Fruit fly (Drosophila melanogaster) whole organism, embryonic: Measurements from ENCODE around the gene Cpr65Av.

Experiments
- Awh ChIP-seq: fragments of 200-800 bp; sonication (Bioruptor generic); IDR thresholded peaks from 2 replicates; pipeline ENCODE4, ENCODE4 v1.3.6; 2022; ENCODE audit warnings: missing biosample characterization, missing genetic modification characterization
- CG10267 ChIP-seq: fragments of 200-800 bp; sonication (Bioruptor generic); optimal IDR thresholded peaks from 2 replicates; lab custom pipeline; 2018; ENCODE audit warnings: missing biosample characterization, mild to moderate bottlenecking, missing genetic modification characterization, moderate library complexity
- CG10431 ChIP-seq: fragments of 200-800 bp; sonication (Bioruptor generic); optimal IDR thresholded peaks from 3 replicates; lab custom pipeline; 2018; ENCODE audit warnings: missing biosample characterization, mild to moderate bottlenecking, missing genetic modification characterization
- CG10979 ChIP-seq: fragments of 200-800 bp; sonication (Bioruptor generic); optimal IDR thresholded peaks from 2 replicates; lab custom pipeline; 2018; ENCODE audit warnings: missing biosample characterization, mild to moderate bottlenecking, missing genetic modification characterization, moderate library complexity
- CG12071 ChIP-seq: fragments of 200-800 bp; sonication (Bioruptor generic); optimal IDR thresholded peaks from 3 replicates; lab custom pipeline; 2018; ENCODE audit warnings: missing biosample characterization, mild to moderate bottlenecking, missing genetic modification characterization
- CG13775 ChIP-seq: fragments of 200-800 bp; sonication (Bioruptor generic); optimal IDR thresholded peaks from 3 replicates; lab custom pipeline; 2017; ENCODE audit warnings: missing biosample characterization, mild to moderate bottlenecking, missing genetic modification characterization
- CG14965 ChIP-seq: fragments of 200-800 bp; sonication (Bioruptor generic); optimal IDR thresholded peaks from 2 replicates; lab custom pipeline; 2016; ENCODE audit warnings: missing biosample characterization, missing genetic modification characterization, borderline replicate concordance
- CG16779 ChIP-seq: fragments of 200-800 bp; sonication (Bioruptor generic); IDR thresholded peaks from 2 replicates; pipeline ENCODE4 v1.3.6; 2022; ENCODE audit warnings: missing biosample characterization, missing genetic modification characterization
- CG17328 ChIP-seq: fragments of 200-800 bp; sonication (Bioruptor generic); IDR thresholded peaks from 2 replicates; pipeline ENCODE4 v1.3.6; 2022; ENCODE audit warnings: missing biosample characterization, missing genetic modification characterization
- CG18011 ChIP-seq: fragments of 200-800 bp; sonication (Bioruptor generic); optimal IDR thresholded peaks from 2 replicates; lab custom pipeline; 2017; ENCODE audit warnings: missing biosample characterization, missing genetic modification characterization, mild to moderate bottlenecking, moderate library complexity, missing genotype
- CG2116 ChIP-seq: fragments of 200-800 bp; sonication (Bioruptor generic); optimal IDR thresholded peaks from 3 replicates; lab custom pipeline; 2018; ENCODE audit warnings: missing biosample characterization, mild to moderate bottlenecking, missing genetic modification characterization
- CG30020 ChIP-seq: fragments of 200-800 bp; optimal IDR thresholded peaks from 2 replicates; lab custom pipeline; 2019; ENCODE audit warnings: missing biosample characterization, mild to moderate bottlenecking, missing genetic modification characterization, moderate library complexity
- CG34224 ChIP-seq: fragments of 200-800 bp; sonication (Bioruptor generic); IDR thresholded peaks from 3 replicates; pipeline ENCODE4 v1.3.6; 2022; ENCODE audit warnings: missing biosample characterization, missing genetic modification characterization; ENCODE audit not compliant: partially characterized antibody
- CG42726 ChIP-seq: fragments of 200-800 bp; sonication (Bioruptor generic); IDR thresholded peaks from 2 replicates; pipeline ENCODE4 v1.3.6; 2022; ENCODE audit warnings: missing biosample characterization, missing genetic modification characterization; ENCODE audit not compliant: partially characterized antibody
- CG9727 ChIP-seq: fragments of 200-800 bp; sonication (Bioruptor generic); optimal IDR thresholded peaks from 3 replicates; lab custom pipeline; 2017; ENCODE audit warnings: missing biosample characterization, mild to moderate bottlenecking, missing genetic modification characterization
- CG9876 ChIP-seq: fragments of 200-800 bp; sonication (Bioruptor generic); optimal IDR thresholded peaks from 2 replicates; lab custom pipeline; 2016; ENCODE audit warnings: missing biosample characterization, missing genetic modification characterization
- CHES-1-like ChIP-seq: fragments of 200-800 bp; sonication (Bioruptor generic); optimal IDR thresholded peaks from 2 replicates; lab custom pipeline; 2016; ENCODE audit warnings: missing biosample characterization, missing genetic modification characterization
- Chrac-16 ChIP-seq: fragments of 200-800 bp; sonication (Bioruptor generic); optimal IDR thresholded peaks from 3 replicates; lab custom pipeline; 2016; ENCODE audit warnings: missing biosample characterization, missing genetic modification characterization
- D19B ChIP-seq: fragments of 200-800 bp; sonication (Bioruptor generic); optimal IDR thresholded peaks from 2 replicates; lab custom pipeline; 2017; ENCODE audit warnings: missing biosample characterization, mild to moderate bottlenecking, missing genetic modification characterization
- Dip2 ChIP-seq: fragments of 200-800 bp; sonication (Bioruptor generic); IDR thresholded peaks from 2 replicates; pipeline ENCODE4 v1.3.6; 2022; ENCODE audit warnings: missing biosample characterization, missing genetic modification characterization
- Drgx ChIP-seq: fragments of 200-800 bp; sonication (Bioruptor generic); IDR thresholded peaks from 2 replicates; pipeline ENCODE4 v1.3.6; 2022; ENCODE audit warnings: missing biosample characterization, missing genetic modification characterization
- HmgD ChIP-seq: fragments of 200-800 bp; sonication (Bioruptor generic); optimal IDR thresholded peaks from 3 replicates; lab custom pipeline; 2016; ENCODE audit warnings: missing biosample characterization, missing genetic modification characterization
- Hmx ChIP-seq: fragments of 200-800 bp; sonication (Bioruptor generic); optimal IDR thresholded peaks from 2 replicates; lab custom pipeline; 2016; ENCODE audit warnings: missing biosample characterization, missing genetic modification characterization
- Hr39 ChIP-seq: fragments of >200 bp; optimal IDR thresholded peaks from 2 replicates; lab custom pipeline; 2017
- Jarid2 ChIP-seq: fragments of 200-800 bp; sonication (Bioruptor generic); optimal IDR thresholded peaks from 3 replicates; lab custom pipeline; 2017; ENCODE audit warnings: mild to moderate bottlenecking, missing biosample characterization, missing genetic modification reagents, missing genetic modification characterization
- MTF-1 ChIP-seq: fragments of 200-800 bp; sonication (Bioruptor generic); optimal IDR thresholded peaks from 2 replicates; lab custom pipeline; 2018; ENCODE audit warnings: missing biosample characterization, mild to moderate bottlenecking, missing genetic modification characterization, borderline replicate concordance
- Oaz ChIP-seq: fragments of 200-800 bp; sonication (Bioruptor generic); IDR thresholded peaks from 2 replicates; pipeline ENCODE4 v1.3.6; 2022; ENCODE audit warnings: missing biosample characterization, missing genetic modification characterization
- Rfx ChIP-seq: fragments of 200-800 bp; sonication (Bioruptor generic); IDR thresholded peaks from 2 replicates; pipeline ENCODE4 v1.3.6; 2022; ENCODE audit warnings: missing biosample characterization, missing genetic modification characterization
- Six4 ChIP-seq: fragments of 200-800 bp; sonication (Bioruptor generic); optimal IDR thresholded peaks from 2 replicates; lab custom pipeline; 2016; ENCODE audit warnings: missing biosample characterization, missing genetic modification characterization
- Sry-δ ChIP-seq: fragments of 200-800 bp; sonication (Bioruptor generic); optimal IDR thresholded peaks from 2 replicates; lab custom pipeline; 2016; ENCODE audit warnings: missing biosample characterization, missing genetic modification characterization
- bab2 ChIP-seq: fragments of 200-800 bp; sonication (Bioruptor generic); optimal IDR thresholded peaks from 2 replicates; lab custom pipeline; 2016; ENCODE audit warnings: missing biosample characterization, missing genetic modification characterization
- chm ChIP-seq: fragments of 200-800 bp; sonication (Bioruptor generic); IDR thresholded peaks from 2 replicates; pipeline ENCODE4 v1.3.6; 2022; ENCODE audit warnings: missing biosample characterization, missing genetic modification characterization
- crc ChIP-seq: fragments of 200-800 bp; sonication (Bioruptor generic); optimal IDR thresholded peaks from 2 replicates; lab custom pipeline; 2016; ENCODE audit warnings: missing biosample characterization, missing genetic modification characterization
- danr ChIP-seq: fragments of 200-800 bp; sonication (Bioruptor generic); IDR thresholded peaks from 2 replicates; pipeline ENCODE4 v1.3.6; 2022; ENCODE audit warnings: missing biosample characterization, missing genetic modification characterization
- fd102C ChIP-seq: fragments of 200-800 bp; sonication (Bioruptor generic); optimal IDR thresholded peaks from 2 replicates; lab custom pipeline; 2018; ENCODE audit warnings: missing biosample characterization, mild to moderate bottlenecking, missing genetic modification characterization, moderate library complexity
- fu2 ChIP-seq: fragments of 200-800 bp; sonication (Bioruptor generic); optimal IDR thresholded peaks from 2 replicates; lab custom pipeline; 2016; ENCODE audit warnings: missing biosample characterization, missing genetic modification characterization
- h ChIP-seq: fragments of >200 bp; optimal IDR thresholded peaks from 2 replicates; lab custom pipeline; 2017
- hbn ChIP-seq: fragments of 200-800 bp; sonication (Bioruptor generic); IDR thresholded peaks from 2 replicates; pipeline ENCODE4 v1.3.6; 2022; ENCODE audit warnings: missing biosample characterization, missing genetic modification characterization; ENCODE audit not compliant: partially characterized antibody
- jigr1 ChIP-seq: fragments of 200-800 bp; sonication (Bioruptor generic); IDR thresholded peaks from 3 replicates; pipeline ENCODE4 v1.3.6; 2022; ENCODE audit warnings: missing biosample characterization, missing genetic modification characterization
- lab ChIP-seq: fragments of 200-800 bp; sonication (Bioruptor generic); optimal IDR thresholded peaks from 3 replicates; lab custom pipeline; 2017; ENCODE audit warnings: missing biosample characterization, missing genetic modification characterization, mild to moderate bottlenecking, moderate library complexity, missing genetic modification reagents
- lbe ChIP-seq: fragments of 200-800 bp; sonication (Bioruptor generic); optimal IDR thresholded peaks from 2 replicates; lab custom pipeline; 2016; ENCODE audit warnings: missing biosample characterization, mild to moderate bottlenecking, missing genetic modification characterization
- lmd ChIP-seq: fragments of 200-800 bp; sonication (Bioruptor generic); IDR thresholded peaks from 2 replicates; pipeline ENCODE4 v1.3.6; 2022; ENCODE audit warnings: missing biosample characterization, missing genetic modification characterization
- nom ChIP-seq: fragments of 200-800 bp; sonication (Bioruptor generic); optimal IDR thresholded peaks from 2 replicates; lab custom pipeline; 2017; ENCODE audit warnings: missing biosample characterization, missing genetic modification characterization, mild to moderate bottlenecking, moderate library complexity, missing genetic modification reagents
- org-1 ChIP-seq: fragments of 200-800 bp; sonication (Bioruptor generic); optimal IDR thresholded peaks from 2 replicates; lab custom pipeline; 2017; ENCODE audit warnings: missing biosample characterization, missing genetic modification characterization
- otp ChIP-seq: fragments of 200-800 bp; sonication (Bioruptor generic); IDR thresholded peaks from 3 replicates; pipeline ENCODE4, ENCODE4 v1.3.6; 2022; ENCODE audit warnings: missing biosample characterization, missing genetic modification characterization
- row ChIP-seq: fragments of 200-800 bp; sonication (Bioruptor generic); IDR thresholded peaks from 3 replicates; pipeline ENCODE4 v1.3.6; 2022; ENCODE audit warnings: missing biosample characterization, missing genetic modification characterization
- sima ChIP-seq: fragments of 200-800 bp; sonication (Bioruptor generic); optimal IDR thresholded peaks from 2 replicates; lab custom pipeline; 2016; ENCODE audit warnings: missing biosample characterization, missing genetic modification characterization
- sob ChIP-seq: fragments of 200-800 bp; sonication (Bioruptor generic); IDR thresholded peaks from 2 replicates; pipeline ENCODE4 v1.3.6; 2022; ENCODE audit warnings: missing biosample characterization, missing genetic modification characterization
- sr ChIP-seq: fragments of 200-800 bp; sonication (Bioruptor generic); IDR thresholded peaks from 3 replicates; pipeline ENCODE4 v1.3.6; 2022; ENCODE audit warnings: missing biosample characterization, missing genetic modification characterization
- toy ChIP-seq: fragments of 200-800 bp; sonication (Bioruptor generic); IDR thresholded peaks from 2 replicates; pipeline ENCODE4 v1.3.6; 2022; ENCODE audit warnings: missing biosample characterization, missing genetic modification characterization
- tx ChIP-seq: fragments of 200-800 bp; sonication (Bioruptor generic); optimal IDR thresholded peaks from 2 replicates; lab custom pipeline; 2016; ENCODE audit warnings: missing biosample characterization, missing genetic modification characterization

Cpr65Av gene

dm6 chr3L:6157327-6158032, 17.7 kb upstream of the Cpr65Av start, which contains the start of gene CG13297 (continued):
- no peak for TF ChIP-seq Hr39
- TF ChIP-seq tx (GFP tag; lab: Kevin White, UChicago), result no peak
- peak; percentile 45; the same call in 1 of the 3 replicates for TF ChIP-seq jigr1 (GFP tag; lab: Robert Waterston, UW)
- no peak for TF ChIP-seq sr (GFP tag; lab: Robert Waterston, UW)
- no peak for TF ChIP-seq Jarid2 (GFP tag; lab: Kevin White, UChicago)
- TF ChIP-seq row (GFP tag; lab: Robert Waterston, UW), result peak; percentile 70
- no peak for TF ChIP-seq chm (GFP tag; lab: Robert Waterston, UW)
- TF ChIP-seq CG2116 (GFP tag; lab: Kevin White, UChicago), result no peak
- no peak for TF ChIP-seq CG34224 (GFP tag; lab: Robert Waterston, UW)
- TF ChIP-seq Dip2, result no peak
- 0 out of 2 replicates have a peak, but pooled peaks have one; percentile 22 for TF ChIP-seq Rfx (GFP tag; lab: Robert Waterston, UW)
- TF ChIP-seq fd102C (GFP tag; lab: Kevin White, UChicago), result no peak
- TF ChIP-seq CG18011 (GFP tag; lab: Kevin White, UChicago), result no peak
- peak; percentile 50 for TF ChIP-seq CG10267 (tag; lab: Kevin White, UChicago)
- TF ChIP-seq CG13775 (GFP tag; lab: Kevin White, UChicago), result no peak
- TF ChIP-seq HmgD (GFP tag; lab: Kevin White, UChicago), result no peak
- no peak for TF ChIP-seq CG17328 (GFP tag; lab: Robert Waterston, UW)
- TF ChIP-seq toy, result no peak
- TF ChIP-seq bab2 (GFP tag; lab: Kevin White, UChicago), result no peak
- TF ChIP-seq CHES-1-like (GFP tag; lab: Kevin White, UChicago), result no peak
- peak; percentile 56 for TF ChIP-seq CG10979
- TF ChIP-seq sob (GFP tag; lab: Robert Waterston, UW), result peak; percentile 40; the same call in 1 of the 2 replicates
- no peak for TF ChIP-seq fu2 (GFP tag; lab: Kevin White, UChicago)
- TF ChIP-seq CG9727, result no peak
- TF ChIP-seq CG42726, result no peak
- TF ChIP-seq Hmx (GFP tag; lab: Kevin White, UChicago), result no peak
- TF ChIP-seq hbn (GFP tag; lab: Robert Waterston, UW), result no peak
- no peak for TF ChIP-seq otp (GFP tag; lab: Robert Waterston, UW)
- TF ChIP-seq crc (GFP tag; lab: Kevin White, UChicago), result no peak
- no peak for TF ChIP-seq MTF-1 (GFP tag; lab: Kevin White, UChicago)
- peak; percentile 45; the same call in 1 of the 2 replicates for TF ChIP-seq danr (GFP tag; lab: Robert Waterston, UW)
- no peak for TF ChIP-seq CG30020 (tag; lab: Kevin White, UChicago)
- TF ChIP-seq CG12071 (GFP tag; lab: Kevin White, UChicago), result no peak
- no peak for TF ChIP-seq h
- TF ChIP-seq lbe (GFP tag; lab: Kevin White, UChicago), result no peak
- TF ChIP-seq Awh (GFP tag; lab: Robert Waterston, UW), result 0 out of 2 replicates have a peak, but pooled peaks have one; percentile 40
- TF ChIP-seq org-1 (GFP tag; lab: Kevin White, UChicago), result peak; percentile 37
- no peak for TF ChIP-seq CG10431 (GFP tag; lab: Kevin White, UChicago)
- TF ChIP-seq CG9876 (GFP tag; lab: Kevin White, UChicago), result no peak
- TF ChIP-seq Oaz, result no peak
- TF ChIP-seq nom (GFP tag; lab: Kevin White, UChicago), result no peak
- TF ChIP-seq Drgx (GFP tag; lab: Robert Waterston, UW), result peak; percentile 37; the same call in 1 of the 2 replicates
- TF ChIP-seq lab (GFP tag; lab: Kevin White, UChicago), result peak; percentile 26
- no peak for TF ChIP-seq CG14965
- TF ChIP-seq Chrac-16 (GFP tag; lab: Kevin White, UChicago), result no peak
- no peak for TF ChIP-seq Sry-δ (GFP tag; lab: Kevin White, UChicago)
- no peak for TF ChIP-seq CG16779 (GFP tag; lab: Robert Waterston, UW)
- peak; percentile 50; the same call in 1 of the 2 replicates for TF ChIP-seq lmd (GFP tag; lab: Robert Waterston, UW)
- TF ChIP-seq Six4 (GFP tag; lab: Kevin White, UChicago), result no peak
- TF ChIP-seq sima (GFP tag; lab: Kevin White, UChicago), result no peak
- TF ChIP-seq D19B, result peak; percentile 30
